Worm (Caenorhabditis elegans) whole organism, early embryonic: ENCODE results near the gene ulp-3.

Experiments
- B0310.2 ChIP-seq: sonication (generic microtip); optimal IDR thresholded peaks from 2 replicates; lab custom pipeline; 2016; ENCODE audit warnings: mild to moderate bottlenecking, missing genetic modification characterization, missing compliant biosample characterization
- aly-1 ChIP-seq: sonication (generic microtip); optimal IDR thresholded peaks from 2 replicates; lab custom pipeline; 2016; ENCODE audit warnings: missing genetic modification characterization, missing compliant biosample characterization
- ama-1 ChIP-seq: fragments of 150-350 bp; optimal IDR thresholded peaks from 2 replicates; lab custom pipeline; 2014
- ceh-13 ChIP-seq: fragments of 200-800 bp; sonication (Bioruptor generic); optimal IDR thresholded peaks from 2 replicates; lab custom pipeline; 2018; ENCODE audit warnings: mild to moderate bottlenecking, missing genetic modification characterization, missing compliant biosample characterization
- ceh-36 ChIP-seq: sonication (generic microtip); optimal IDR thresholded peaks from 2 replicates; lab custom pipeline; 2016; ENCODE audit warnings: missing genetic modification characterization, inconsistent platforms, missing compliant biosample characterization
- flt-1 ChIP-seq: fragments of 200-800 bp; sonication (Bioruptor generic); IDR thresholded peaks from 2 replicates; pipeline ENCODE4 v1.3.6; 2022; ENCODE audit warnings: missing genetic modification characterization, missing compliant biosample characterization
- hmg-4 ChIP-seq: fragments of 200-800 bp; sonication (Bioruptor generic); optimal IDR thresholded peaks from 2 replicates; lab custom pipeline; 2018; ENCODE audit warnings: mild to moderate bottlenecking, missing genetic modification characterization, missing compliant biosample characterization
- scrt-1 ChIP-seq: fragments of 200-800 bp; sonication (Bioruptor generic); IDR thresholded peaks from 2 replicates; pipeline ENCODE4 v1.3.6; 2022; ENCODE audit warnings: missing genetic modification characterization, missing compliant biosample characterization
- sea-1 ChIP-seq: fragments of 200-800 bp; sonication (Bioruptor generic); conservative IDR thresholded peaks from 2 replicates; pipeline ENCODE4 v1.3.6; 2022; ENCODE audit warnings: missing genetic modification characterization, missing compliant biosample characterization
- tbx-11 ChIP-seq: fragments of 200-800 bp; sonication (Bioruptor generic); IDR thresholded peaks from 2 replicates; pipeline ENCODE4 v1.3.6; 2022; ENCODE audit warnings: missing genetic modification characterization, missing compliant biosample characterization
- tbx-37 ChIP-seq: fragments of 200-800 bp; sonication (Bioruptor generic); conservative IDR thresholded peaks from 2 replicates; pipeline ENCODE4 v1.3.6; 2022; ENCODE audit warnings: missing genetic modification reagents, missing genetic modification characterization, missing compliant biosample characterization

DNA sequence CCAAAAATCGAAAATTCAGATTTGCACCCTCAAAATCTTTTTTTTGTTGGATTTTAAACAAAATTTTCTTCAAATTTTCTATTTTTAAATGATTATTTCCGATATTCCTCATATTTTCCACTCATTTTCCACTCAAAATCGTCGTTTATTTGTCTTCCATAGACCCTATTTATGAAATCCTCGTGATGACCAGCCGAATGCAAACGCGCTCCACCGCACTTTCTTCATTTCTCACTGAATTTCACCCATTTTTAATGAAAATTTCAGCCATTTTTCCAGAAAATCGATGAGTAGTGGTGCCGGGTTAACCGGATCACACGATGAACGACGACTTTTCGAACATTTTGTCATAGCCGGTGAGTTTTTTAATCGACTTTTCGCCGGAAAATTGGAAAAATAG is 39.7 kb upstream of the ulp-3 start, which contains the start of gene denn-4:
- no peak for TF ChIP-seq flt-1
- TF ChIP-seq tbx-11: no peak
- no peak for TF ChIP-seq tbx-37 (GFP tag; lab: Robert Waterston, UW)
- no peak for TF ChIP-seq ama-1 (lab: Kevin White, UChicago)
- TF ChIP-seq aly-1: no peak
- TF ChIP-seq B0310.2 (tag; lab: Kevin White, UChicago): no peak
- no peak for TF ChIP-seq ceh-13 (GFP tag; lab: Kevin White, UChicago)
- TF ChIP-seq ceh-36: no peak
- no peak for TF ChIP-seq sea-1 (GFP tag; lab: Robert Waterston, UW)
- no peak for TF ChIP-seq scrt-1 (GFP tag; lab: Robert Waterston, UW)
- TF ChIP-seq hmg-4: no peak
